Worm (Caenorhabditis elegans) whole organism, L4 larva: ENCODE measurements around the gene yju-2.

Experiments
- F37D6.2 ChIP-seq: sonication (generic microtip); optimal IDR thresholded peaks from 2 replicates; lab custom pipeline; 2016; ENCODE audit warnings: mild to moderate bottlenecking, missing genetic modification characterization, missing compliant biosample characterization
- Y48G9A.11 ChIP-seq: fragments of 200-800 bp; sonication (Bioruptor generic); IDR thresholded peaks from 2 replicates; pipeline ENCODE4 v1.3.6; 2022; ENCODE audit warnings: missing genetic modification reagents, missing genetic modification characterization, missing compliant biosample characterization
- aha-1 ChIP-seq: fragments of 150-350 bp; peaks from one replicate; lab custom pipeline; 2014; ENCODE audit warnings: missing biosample characterization, missing genetic modification characterization
- dve-1 ChIP-seq: sonication (generic microtip); optimal IDR thresholded peaks from 2 replicates; lab custom pipeline; 2017; ENCODE audit warnings: antibody characterized with exemption, mild to moderate bottlenecking, missing genetic modification characterization, missing compliant biosample characterization; ENCODE audit not compliant: insufficient read depth
- lsy-2 ChIP-seq, 2 experiments: fragments of 150-350 bp in 1 of 2; sonication (generic microtip) in 1 of 2; optimal IDR thresholded peaks; 2 replicates each; lab custom pipeline; 2014 to 2017; ENCODE audit warnings: missing biosample characterization in 2 of 2, missing genetic modification characterization in 2 of 2
- mdl-1 ChIP-seq, 2 experiments: fragments of 150-350 bp in 1 of 2; sonication (generic microtip) in 1 of 2; optimal IDR thresholded peaks; 2 replicates each; lab custom pipeline; 2014 to 2017; ENCODE audit warnings: missing biosample characterization in 2 of 2, missing genetic modification characterization in 2 of 2
- mes-2 ChIP-seq: sonication (generic microtip); optimal IDR thresholded peaks from 2 replicates; lab custom pipeline; 2016; ENCODE audit warnings: missing genotype, mild to moderate bottlenecking, missing genetic modification characterization, missing compliant biosample characterization; ENCODE audit not compliant: poor library complexity, severe bottlenecking
- ztf-11 ChIP-seq: fragments of 150-350 bp; optimal IDR thresholded peaks from 2 replicates; lab custom pipeline; 2014; ENCODE audit warnings: missing biosample characterization, missing genetic modification characterization

DNA sequence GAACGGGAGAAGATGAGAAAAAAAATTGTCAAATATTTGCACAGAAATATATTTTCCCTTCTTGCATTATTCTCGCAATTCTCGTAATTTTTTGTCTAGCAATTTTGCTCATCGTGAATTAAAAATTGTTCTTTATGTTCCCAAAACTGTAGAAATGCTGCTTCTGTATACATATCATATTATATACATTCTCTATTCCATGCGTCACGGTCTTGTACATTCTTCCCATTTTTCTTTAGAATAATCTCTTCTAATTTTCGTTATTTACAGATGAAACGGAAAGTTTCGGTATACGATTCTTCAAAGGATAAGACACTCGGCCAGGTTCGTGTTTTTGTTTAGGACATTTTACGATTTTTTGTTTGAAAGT is 16.6 kb upstream of the yju-2 start, which contains the start of gene acs-4:
- no peak for TF ChIP-seq F37D6.2 (tag; lab: Kevin White, UChicago)
- TF ChIP-seq ztf-11 = no peak
- TF ChIP-seq mes-2 (tag; lab: Kevin White, UChicago) = no peak
- no peak for TF ChIP-seq dve-1 (tag; lab: Kevin White, UChicago)
- no peak for TF ChIP-seq lsy-2 (tag; optimal IDR thresholded peaks at IDR 0.05; lab: Kevin White, UChicago)
- TF ChIP-seq Y48G9A.11 (GFP tag; lab: Robert Waterston, UW) = no peak
- no peak for TF ChIP-seq mdl-1 (tag; optimal IDR thresholded peaks at IDR 0.05; lab: Kevin White, UChicago)
- no peak for TF ChIP-seq aha-1
